Fruit fly (Drosophila melanogaster) whole organism, embryonic: ENCODE measurements around the gene CG15047.
A peak's percentile ranks its signal among the peaks of the same experiment; 100 is the strongest.

Experiments used
- Abd-B ChIP-seq: fragments of 200-800 bp; sonication (Bioruptor generic); optimal IDR thresholded peaks from 2 replicates; lab custom pipeline; 2018; ENCODE audit warnings: missing biosample characterization, mild to moderate bottlenecking, missing genetic modification characterization, moderate library complexity
- Adf1 ChIP-seq: fragments of 200-800 bp; sonication (Bioruptor generic); IDR thresholded peaks from 2 replicates; pipeline ENCODE4 v1.3.6; 2022; ENCODE audit warnings: missing biosample characterization, missing genetic modification characterization
- B-H1 ChIP-seq: fragments of 200-800 bp; sonication (Bioruptor generic); IDR thresholded peaks from 3 replicates; pipeline ENCODE4 v1.3.6; 2022; ENCODE audit warnings: missing biosample characterization, missing genetic modification characterization
- CG10543 ChIP-seq: fragments of 200-800 bp; sonication (Bioruptor generic); optimal IDR thresholded peaks from 3 replicates; lab custom pipeline; 2017; ENCODE audit warnings: missing biosample characterization, mild to moderate bottlenecking, missing genetic modification characterization, moderate library complexity
- CG11504 ChIP-seq: fragments of 200-800 bp; sonication (Bioruptor generic); optimal IDR thresholded peaks from 3 replicates; lab custom pipeline; 2019; ENCODE audit warnings: missing biosample characterization, mild to moderate bottlenecking, missing genetic modification characterization, moderate library complexity
- CG13123 ChIP-seq: fragments of 200-800 bp; sonication (Bioruptor generic); optimal IDR thresholded peaks from 2 replicates; lab custom pipeline; 2016; ENCODE audit warnings: missing biosample characterization, missing genetic modification characterization
- CG17829 ChIP-seq: fragments of 200-800 bp; optimal IDR thresholded peaks from 2 replicates; lab custom pipeline; 2019; ENCODE audit warnings: missing biosample characterization, mild to moderate bottlenecking, missing genetic modification characterization, moderate library complexity
- CG2129 ChIP-seq: fragments of 200-800 bp; sonication (Bioruptor generic); IDR thresholded peaks from 2 replicates; pipeline ENCODE4 v1.3.6; 2022; ENCODE audit warnings: missing biosample characterization, missing genetic modification characterization; ENCODE audit not compliant: partially characterized antibody
- CG2202 ChIP-seq: fragments of 200-800 bp; sonication (Bioruptor generic); optimal IDR thresholded peaks from 2 replicates; lab custom pipeline; 2018; ENCODE audit warnings: missing biosample characterization, mild to moderate bottlenecking, missing genetic modification characterization
- CG2678 ChIP-seq: fragments of 200-800 bp; sonication (Bioruptor generic); optimal IDR thresholded peaks from 3 replicates; lab custom pipeline; 2019; ENCODE audit warnings: missing biosample characterization, mild to moderate bottlenecking, missing genetic modification characterization, moderate library complexity
- CG30431 ChIP-seq: fragments of 200-800 bp; sonication (Bioruptor generic); optimal IDR thresholded peaks from 2 replicates; lab custom pipeline; 2017; ENCODE audit warnings: missing biosample characterization, missing genetic modification characterization
- CG3995 ChIP-seq: fragments of 200-800 bp; sonication (Bioruptor generic); optimal IDR thresholded peaks from 3 replicates; lab custom pipeline; 2016; ENCODE audit warnings: missing biosample characterization, missing genetic modification characterization
- CG5953 ChIP-seq: fragments of 200-800 bp; sonication (Bioruptor generic); IDR thresholded peaks from 2 replicates; pipeline ENCODE4 v1.3.6; 2022; ENCODE audit warnings: missing biosample characterization, missing genetic modification characterization
- CG6854 ChIP-seq: fragments of 200-800 bp; sonication (Bioruptor generic); optimal IDR thresholded peaks from 3 replicates; lab custom pipeline; 2017; ENCODE audit warnings: missing biosample characterization, mild to moderate bottlenecking, missing genetic modification characterization
- ERR ChIP-seq: fragments of 200-800 bp; sonication (Bioruptor generic); optimal IDR thresholded peaks from 2 replicates; lab custom pipeline; 2016; ENCODE audit warnings: missing biosample characterization, missing genetic modification characterization
- Gsc ChIP-seq: fragments of 200-800 bp; sonication (Bioruptor generic); IDR thresholded peaks from 2 replicates; pipeline ENCODE4 v1.3.6; 2022; ENCODE audit warnings: missing biosample characterization, missing genetic modification characterization
- Med ChIP-seq: fragments of 200-800 bp; sonication (Bioruptor generic); peaks from one replicate; lab custom pipeline; 2016; ENCODE audit warnings: missing biosample characterization, missing genetic modification characterization, mild to moderate bottlenecking, inconsistent platforms, moderate library complexity
- NC2β ChIP-seq: fragments of 200-800 bp; sonication (Bioruptor generic); optimal IDR thresholded peaks from 2 replicates; lab custom pipeline; 2016; ENCODE audit warnings: missing biosample characterization, missing genetic modification characterization
- Oaz ChIP-seq: fragments of 200-800 bp; sonication (Bioruptor generic); IDR thresholded peaks from 2 replicates; pipeline ENCODE4 v1.3.6; 2022; ENCODE audit warnings: missing biosample characterization, missing genetic modification characterization
- Pdp1 ChIP-seq, 2 experiments: fragments of 200-800 bp; sonication (Bioruptor generic); optimal IDR thresholded peaks; 3 replicates each; lab custom pipeline; 2016; ENCODE audit warnings: missing biosample characterization in 2 of 2, missing genetic modification characterization in 2 of 2, mild to moderate bottlenecking in 1 of 2, moderate library complexity in 1 of 2
- Taf1 ChIP-seq: fragments of 200-800 bp; sonication (Bioruptor generic); IDR thresholded peaks from 2 replicates; pipeline ENCODE4 v1.3.6; 2022; ENCODE audit warnings: missing biosample characterization, missing genetic modification characterization
- YL-1 ChIP-seq: fragments of 200-800 bp; sonication (Bioruptor generic); optimal IDR thresholded peaks from 3 replicates; lab custom pipeline; 2017; ENCODE audit warnings: missing biosample characterization, mild to moderate bottlenecking, missing genetic modification characterization
- ara ChIP-seq: fragments of 200-800 bp; sonication (Bioruptor generic); IDR thresholded peaks from 2 replicates; pipeline ENCODE4 v1.3.6; 2022; ENCODE audit warnings: missing biosample characterization, missing genetic modification characterization
- bigmax ChIP-seq: fragments of 200-800 bp; sonication (Bioruptor generic); optimal IDR thresholded peaks from 2 replicates; lab custom pipeline; 2018; ENCODE audit warnings: missing biosample characterization, mild to moderate bottlenecking, missing genetic modification characterization
- btn ChIP-seq: fragments of 200-800 bp; sonication (Bioruptor generic); optimal IDR thresholded peaks from 2 replicates; lab custom pipeline; 2016; ENCODE audit warnings: missing biosample characterization, missing genetic modification characterization
- caup ChIP-seq: fragments of 200-800 bp; sonication (Bioruptor generic); optimal IDR thresholded peaks from 3 replicates; lab custom pipeline; 2017; ENCODE audit warnings: missing biosample characterization, mild to moderate bottlenecking, missing genetic modification characterization, moderate library complexity; ENCODE audit not compliant: severe bottlenecking
- ci ChIP-seq: fragments of 200-800 bp; sonication (Bioruptor generic); IDR thresholded peaks from 3 replicates; pipeline ENCODE4 v1.3.6; 2022; ENCODE audit warnings: missing biosample characterization, missing genetic modification characterization
- cwo ChIP-seq: fragments of 200-800 bp; sonication (Bioruptor generic); optimal IDR thresholded peaks from 3 replicates; lab custom pipeline; 2017; ENCODE audit warnings: missing biosample characterization, missing genetic modification characterization, mild to moderate bottlenecking, moderate library complexity, missing genetic modification reagents
- fu2 ChIP-seq: fragments of 200-800 bp; sonication (Bioruptor generic); optimal IDR thresholded peaks from 2 replicates; lab custom pipeline; 2016; ENCODE audit warnings: missing biosample characterization, missing genetic modification characterization
- jumu ChIP-seq: fragments of 200-800 bp; sonication (Bioruptor generic); optimal IDR thresholded peaks from 3 replicates; lab custom pipeline; 2016; ENCODE audit warnings: missing biosample characterization, missing genetic modification characterization
- ken ChIP-seq: fragments of 200-800 bp; sonication (Bioruptor generic); IDR thresholded peaks from 3 replicates; pipeline ENCODE4 v1.3.6; 2022; ENCODE audit warnings: missing biosample characterization, missing genetic modification characterization
- kni ChIP-seq: fragments of 200-800 bp; sonication (Bioruptor generic); optimal IDR thresholded peaks from 3 replicates; lab custom pipeline; 2017; ENCODE audit warnings: mild to moderate bottlenecking, missing biosample characterization, missing genetic modification reagents, missing genetic modification characterization
- lbe ChIP-seq: fragments of 200-800 bp; sonication (Bioruptor generic); optimal IDR thresholded peaks from 2 replicates; lab custom pipeline; 2016; ENCODE audit warnings: missing biosample characterization, mild to moderate bottlenecking, missing genetic modification characterization
- nerfin-1 ChIP-seq: fragments of 200-800 bp; sonication (Bioruptor generic); optimal IDR thresholded peaks from 3 replicates; lab custom pipeline; 2019; ENCODE audit warnings: missing biosample characterization, mild to moderate bottlenecking, missing genetic modification characterization, moderate library complexity
- pan ChIP-seq, 4 experiments: fragments of >200 bp in 3 of 4; fragments of 200-800 bp in 1 of 4; sonication (Bioruptor generic) in 1 of 4; optimal IDR thresholded peaks in 3 of 4; IDR thresholded peaks in 1 of 4; 2 replicates each; pipeline versions ENCODE4 v1.3.6 to Lab custom; 2017 to 2022; ENCODE audit warnings: missing biosample characterization in 2 of 4, missing genetic modification characterization in 2 of 4, mixed read lengths in 1 of 4
- run ChIP-seq: fragments of 200-800 bp; sonication (Bioruptor generic); optimal IDR thresholded peaks from 3 replicates; lab custom pipeline; 2018; ENCODE audit warnings: missing biosample characterization, mild to moderate bottlenecking, missing genetic modification characterization
- sd ChIP-seq: fragments of 200-800 bp; sonication (Bioruptor generic); optimal IDR thresholded peaks from 3 replicates; lab custom pipeline; 2018; ENCODE audit warnings: missing biosample characterization, mild to moderate bottlenecking, missing genetic modification characterization, moderate library complexity
- sens ChIP-seq: fragments of 200-800 bp; sonication (Bioruptor generic); peaks from one replicate; lab custom pipeline; 2016; ENCODE audit warnings: missing biosample characterization, missing genetic modification characterization
- so ChIP-seq: fragments of 200-800 bp; sonication (Bioruptor generic); IDR thresholded peaks from 3 replicates; pipeline ENCODE4 v1.3.6; 2022; ENCODE audit warnings: missing biosample characterization, missing genetic modification characterization
- sqz ChIP-seq: fragments of 200-800 bp; sonication (Bioruptor generic); optimal IDR thresholded peaks from 3 replicates; lab custom pipeline; 2018; ENCODE audit warnings: missing biosample characterization, mild to moderate bottlenecking, missing genetic modification characterization
- sr ChIP-seq: fragments of 200-800 bp; sonication (Bioruptor generic); IDR thresholded peaks from 3 replicates; pipeline ENCODE4 v1.3.6; 2022; ENCODE audit warnings: missing biosample characterization, missing genetic modification characterization
- tna ChIP-seq: fragments of 200-800 bp; sonication (Bioruptor generic); IDR thresholded peaks from 2 replicates; pipeline ENCODE4 v1.3.6; 2022; ENCODE audit warnings: missing biosample characterization, missing genetic modification characterization; ENCODE audit not compliant: partially characterized antibody
- tx ChIP-seq: fragments of 200-800 bp; sonication (Bioruptor generic); optimal IDR thresholded peaks from 2 replicates; lab custom pipeline; 2016; ENCODE audit warnings: missing biosample characterization, missing genetic modification characterization
- usp ChIP-seq: fragments of >200 bp; optimal IDR thresholded peaks from 2 replicates; lab custom pipeline; 2017; ENCODE audit warnings: missing biosample characterization, missing genetic modification characterization

The CG15047 gene

dm6 chrX:18546785-18547184 lies 18.3 kb downstream of the CG15047 start (continued):
- TF ChIP-seq tna (GFP tag; lab: Robert Waterston, UW), result no peak
- TF ChIP-seq CG5953 (GFP tag; lab: Robert Waterston, UW), result peak; percentile 81
- peak; percentile 35 for TF ChIP-seq CG3995 (GFP tag; lab: Kevin White, UChicago)
- TF ChIP-seq Oaz (GFP tag; lab: Robert Waterston, UW), result peak; percentile 74
- no peak for TF ChIP-seq CG2129 (GFP tag; lab: Robert Waterston, UW)
- TF ChIP-seq usp, result no peak
- TF ChIP-seq fu2 (GFP tag; lab: Kevin White, UChicago), result peak; percentile 56
- peak; percentile 30 for TF ChIP-seq ERR (GFP tag; lab: Kevin White, UChicago)
- TF ChIP-seq so (GFP tag; lab: Robert Waterston, UW), result peak; percentile 67
- peak; percentile 46 for TF ChIP-seq CG6854 (GFP tag; lab: Kevin White, UChicago)

DNA sequence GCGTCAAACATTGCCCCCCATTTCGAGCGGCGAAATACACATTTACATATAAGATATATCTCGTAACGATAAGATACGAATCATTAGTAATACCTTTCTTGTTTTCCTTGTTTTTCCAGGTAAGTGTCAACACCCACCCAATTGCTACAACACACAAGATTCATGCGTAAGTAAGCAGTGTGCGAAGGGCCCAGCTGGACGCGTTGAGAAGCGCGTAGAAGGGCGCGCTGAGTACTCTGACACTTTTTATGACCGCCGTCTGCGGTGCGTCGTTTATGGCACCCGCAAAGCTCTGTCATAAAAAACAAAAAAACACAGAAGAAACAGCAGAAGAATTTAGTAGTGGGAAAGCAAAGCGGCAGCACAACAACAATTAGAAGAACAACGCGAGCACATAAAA lies 19.2 kb downstream of the CG15047 start:
- TF ChIP-seq ara (GFP tag; lab: Robert Waterston, UW), result 0 out of 2 replicates have a peak, but pooled peaks have one; percentile 26
- peak; percentile 66 for TF ChIP-seq Med (GFP tag; lab: Kevin White, UChicago)
- TF ChIP-seq btn (GFP tag; lab: Kevin White, UChicago), result no peak
- no peak for TF ChIP-seq CG13123 (GFP tag; lab: Kevin White, UChicago)
- no peak for TF ChIP-seq CG2202
- TF ChIP-seq tx, result no peak
- peak; percentile 7 for TF ChIP-seq nerfin-1 (tag; lab: Kevin White, UChicago)
- peak; percentile 50 for TF ChIP-seq Abd-B (GFP tag; lab: Kevin White, UChicago)
- TF ChIP-seq B-H1 (GFP tag; lab: Robert Waterston, UW), result no peak
- TF ChIP-seq CG11504 (tag; lab: Kevin White, UChicago), result peak; percentile 1
- TF ChIP-seq ci (GFP tag; lab: Robert Waterston, UW), result 0 out of 3 replicates have a peak, but pooled peaks have one; percentile 23
- TF ChIP-seq ken (GFP tag; lab: Robert Waterston, UW), result 0 out of 3 replicates have a peak, but pooled peaks have one; percentile 42
- no peak for TF ChIP-seq pan (optimal IDR thresholded peaks at IDR 0.05; lab: Kevin White, UChicago)
- TF ChIP-seq pan (GFP tag; optimal IDR thresholded peaks at IDR 0.05 in 1 of 2, IDR thresholded peaks at IDR 0.05 in 1 of 2), result no peak
- no peak for TF ChIP-seq caup (GFP tag; lab: Kevin White, UChicago)
- TF ChIP-seq cwo (GFP tag; lab: Kevin White, UChicago), result no peak
- TF ChIP-seq sqz (GFP tag; lab: Kevin White, UChicago), result peak; percentile 19
- no peak for TF ChIP-seq lbe (GFP tag; lab: Kevin White, UChicago)
- no peak for TF ChIP-seq NC2β
- TF ChIP-seq CG10543, result peak; percentile 10
- no peak for TF ChIP-seq jumu (GFP tag; lab: Kevin White, UChicago)
- TF ChIP-seq CG2678 (tag; lab: Kevin White, UChicago), result peak; percentile 20
- TF ChIP-seq fu2 (GFP tag; lab: Kevin White, UChicago), result no peak
- no peak for TF ChIP-seq kni (GFP tag; lab: Kevin White, UChicago)
- no peak for TF ChIP-seq Adf1 (GFP tag; lab: Robert Waterston, UW)
- TF ChIP-seq bigmax, result no peak
- no peak for TF ChIP-seq Gsc (GFP tag; lab: Robert Waterston, UW)
- peak; percentile 47 for TF ChIP-seq sens (GFP tag; lab: Kevin White, UChicago)
- TF ChIP-seq YL-1 (GFP tag; lab: Kevin White, UChicago), result no peak
- TF ChIP-seq sr (GFP tag; lab: Robert Waterston, UW), result 0 out of 3 replicates have a peak, but pooled peaks have one; percentile 15
- no peak for TF ChIP-seq CG30431 (GFP tag; lab: Kevin White, UChicago)
- peak; percentile 32 for TF ChIP-seq sd
- TF ChIP-seq Pdp1 (GFP tag; optimal IDR thresholded peaks at IDR 0.05; lab: Kevin White, UChicago), result peak in 1 of 2 experiments; percentile 36
- TF ChIP-seq Taf1, result no peak
- peak; percentile 99 for TF ChIP-seq CG17829 (tag; lab: Kevin White, UChicago)
- TF ChIP-seq run, result peak; percentile 31
